Worm (Caenorhabditis elegans): ENCODE measurements around the gene ZK899.1.

DNA sequence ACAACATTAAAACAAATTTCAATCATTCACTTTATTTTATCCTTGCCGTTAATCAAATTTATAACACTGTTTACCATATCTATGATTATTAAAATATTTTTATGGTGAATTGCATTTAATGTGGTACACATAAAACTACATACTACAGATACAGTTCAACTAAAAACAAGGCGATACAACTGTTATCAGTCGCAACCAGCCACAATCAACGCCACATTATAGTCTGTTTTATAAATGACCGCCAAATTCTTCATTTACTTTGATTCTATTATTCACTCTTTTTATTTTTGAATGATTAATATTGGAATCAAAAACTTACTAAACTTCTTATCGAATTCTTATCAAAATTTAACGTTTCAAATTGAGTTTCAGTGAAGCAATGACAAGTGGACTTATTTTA is 18.4 kb upstream of the ZK899.1 start, which contains the start of gene B0272.4:
- no peak for TF ChIP-seq nhr-76 (tag; optimal IDR thresholded peaks at IDR 0.05)
- no peak for TF ChIP-seq nhr-25 (tag; optimal IDR thresholded peaks at IDR 0.05)
- TF ChIP-seq aly-2 (tag; optimal IDR thresholded peaks at IDR 0.05), result no peak
- TF ChIP-seq egl-5 (tag; optimal IDR thresholded peaks at IDR 0.05), result no peak
- peak; percentile 9 for TF ChIP-seq pha-4 (tag; optimal IDR thresholded peaks at IDR 0.05)
- no peak for TF ChIP-seq nhr-67 (tag; optimal IDR thresholded peaks at IDR 0.05)
- TF ChIP-seq ztf-4 (tag; optimal IDR thresholded peaks at IDR 0.05), result no peak
- no peak for TF ChIP-seq nhr-12 (tag; optimal IDR thresholded peaks at IDR 0.05)
- TF ChIP-seq ceh-16 (tag; optimal IDR thresholded peaks at IDR 0.05), result no peak
